Fruit fly (Drosophila melanogaster): ENCODE results near the gene CG3335.

The CG3335 gene

dm6 chr3L:9675528-9675963, 51.5 kb downstream of the CG3335 start:
- TF ChIP-seq CG4318 (GFP tag; optimal IDR thresholded peaks at IDR 0.05) (no peak), Blimp-1 (GFP tag; optimal IDR thresholded peaks at IDR 0.05) (peak; percentile 52), acj6 (GFP tag; optimal IDR thresholded peaks at IDR 0.05) (no peak), esn (GFP tag; optimal IDR thresholded peaks at IDR 0.05) (peak; percentile 46), OdsH (GFP tag; optimal IDR thresholded peaks at IDR 0.05) (no peak), CG10631 (GFP tag; optimal IDR thresholded peaks at IDR 0.05) (no peak), CG8319 (GFP tag; optimal IDR thresholded peaks at IDR 0.05) (no peak), CG1621 (tag; optimal IDR thresholded peaks at IDR 0.05) (no peak), fd59A (GFP tag; optimal IDR thresholded peaks at IDR 0.05) (no peak), lz (GFP tag; optimal IDR thresholded peaks at IDR 0.05) (no peak), CG32006 (GFP tag; optimal IDR thresholded peaks at IDR 0.05) (no peak), CG7368 (GFP tag; optimal IDR thresholded peaks at IDR 0.05) (no peak), CG6276 (GFP tag; optimal IDR thresholded peaks at IDR 0.05) (peak; percentile 92), Ets96B (tag; optimal IDR thresholded peaks at IDR 0.05) (no peak), ss (GFP tag; optimal IDR thresholded peaks at IDR 0.05) (no peak), CG15336 (GFP tag; IDR thresholded peaks at IDR 0.05) (peak; percentile 70), CG10669 (GFP tag; optimal IDR thresholded peaks at IDR 0.05) (no peak), CG6854 (GFP tag; optimal IDR thresholded peaks at IDR 0.05) (peak; percentile 83), CG9139 (GFP tag; optimal IDR thresholded peaks at IDR 0.05) (no peak), CG8119 (GFP tag; IDR thresholded peaks at IDR 0.05) (peak; percentile 69; the same call in 2 of the 3 replicates), Ets21C (GFP tag; optimal IDR thresholded peaks at IDR 0.05) (no peak), net (GFP tag; optimal IDR thresholded peaks at IDR 0.05) (peak; percentile 72), achi (GFP tag; optimal IDR thresholded peaks at IDR 0.05) (no peak), Hr39 (GFP tag; optimal IDR thresholded peaks at IDR 0.05) (no peak), topi (GFP tag; optimal IDR thresholded peaks at IDR 0.05) (peak; percentile 38), Met (GFP tag; optimal IDR thresholded peaks at IDR 0.05) (peak; percentile 40), CG31627 (GFP tag; optimal IDR thresholded peaks at IDR 0.05) (no peak), fd85E (GFP tag; optimal IDR thresholded peaks at IDR 0.05) (no peak), cyc (GFP tag; optimal IDR thresholded peaks at IDR 0.05) (no peak), spab (GFP tag; optimal IDR thresholded peaks at IDR 0.05) (no peak), CG6163 (GFP tag; IDR thresholded peaks at IDR 0.05) (peak; percentile 83), svp (GFP tag) (peak; percentile 78), CG6792 (GFP tag; optimal IDR thresholded peaks at IDR 0.05) (no peak), CG16779 (tag; optimal IDR thresholded peaks at IDR 0.05) (peak; percentile 72), Hr38 (GFP tag; optimal IDR thresholded peaks at IDR 0.05) (no peak), Hr4 (GFP tag; optimal IDR thresholded peaks at IDR 0.05) (no peak), Gug (GFP tag; IDR thresholded peaks at IDR 0.05) (no peak), Smox (GFP tag; optimal IDR thresholded peaks at IDR 0.05) (no peak), CG11762 (GFP tag; optimal IDR thresholded peaks at IDR 0.05; ENCODE audit: insufficient read depth) (no peak), pdm3 (GFP tag; optimal IDR thresholded peaks at IDR 0.05) (no peak), salr (GFP tag; optimal IDR thresholded peaks at IDR 0.05) (peak in 1 of 2 experiments; percentile 47), fkh (GFP tag; optimal IDR thresholded peaks at IDR 0.05) (peak; percentile 77), CG3919 (GFP tag; optimal IDR thresholded peaks at IDR 0.05) (no peak), CG34406 (GFP tag; optimal IDR thresholded peaks at IDR 0.05) (peak; percentile 46), CG11902 (GFP tag; optimal IDR thresholded peaks at IDR 0.05) (no peak), Eip78C (GFP tag) (peak; percentile 71), vri (GFP tag; optimal IDR thresholded peaks at IDR 0.05) (peak; percentile 90), Sox102F (GFP tag; optimal IDR thresholded peaks at IDR 0.05) (peak; percentile 48), Lpt (GFP tag; optimal IDR thresholded peaks at IDR 0.05) (peak; percentile 44), Sox15 (GFP tag; optimal IDR thresholded peaks at IDR 0.05) (no peak), Eip75B (GFP tag; optimal IDR thresholded peaks at IDR 0.05) (no peak), dac (GFP tag; optimal IDR thresholded peaks at IDR 0.05) (no peak), eg (GFP tag; IDR thresholded peaks at IDR 0.05) (peak; percentile 91)

Measured in whole organism, prepupa.